Fruit fly (Drosophila melanogaster) whole organism, embryonic: ENCODE results near the gene Sec63.
A peak's percentile ranks its signal among the peaks of the same experiment; 100 is the strongest.

Experiments used
- CG10209 ChIP-seq: fragments of 200-800 bp; sonication (Bioruptor generic); optimal IDR thresholded peaks from 3 replicates; lab custom pipeline; 2017; ENCODE audit warnings: missing biosample characterization, mild to moderate bottlenecking, missing genetic modification characterization, missing genetic modification reagents
- CG10462 ChIP-seq: fragments of 200-800 bp; sonication (Bioruptor generic); optimal IDR thresholded peaks from 2 replicates; lab custom pipeline; 2016; ENCODE audit warnings: missing biosample characterization, missing genetic modification characterization
- CG11398 ChIP-seq: fragments of 200-800 bp; sonication (Bioruptor generic); optimal IDR thresholded peaks from 2 replicates; lab custom pipeline; 2016; ENCODE audit warnings: missing biosample characterization, missing genetic modification characterization
- CG11504 ChIP-seq: fragments of 200-800 bp; sonication (Bioruptor generic); optimal IDR thresholded peaks from 3 replicates; lab custom pipeline; 2019; ENCODE audit warnings: missing biosample characterization, mild to moderate bottlenecking, missing genetic modification characterization, moderate library complexity
- CG12769 ChIP-seq: fragments of 200-800 bp; sonication (Bioruptor generic); optimal IDR thresholded peaks from 2 replicates; lab custom pipeline; 2019; ENCODE audit warnings: missing biosample characterization, mild to moderate bottlenecking, missing genetic modification characterization, moderate library complexity
- CG13424 ChIP-seq: fragments of 200-800 bp; sonication (Bioruptor generic); optimal IDR thresholded peaks from 2 replicates; lab custom pipeline; 2019; ENCODE audit warnings: missing biosample characterization, mild to moderate bottlenecking, missing genetic modification characterization, moderate library complexity
- CG13624 ChIP-seq: fragments of 200-800 bp; sonication (Bioruptor generic); optimal IDR thresholded peaks from 2 replicates; lab custom pipeline; 2016; ENCODE audit warnings: missing biosample characterization, missing genetic modification characterization
- CG14050 ChIP-seq: fragments of 200-800 bp; sonication (Bioruptor generic); IDR thresholded peaks from 3 replicates; pipeline ENCODE4 v1.3.6; 2022; ENCODE audit warnings: missing biosample characterization, missing genetic modification characterization
- CG15073 ChIP-seq: fragments of 200-800 bp; sonication (Bioruptor generic); optimal IDR thresholded peaks from 2 replicates; lab custom pipeline; 2016; ENCODE audit warnings: missing biosample characterization, missing genetic modification characterization
- CG1602 ChIP-seq: fragments of 200-800 bp; sonication (Bioruptor generic); optimal IDR thresholded peaks from 3 replicates; lab custom pipeline; 2016; ENCODE audit warnings: missing biosample characterization, missing genetic modification characterization
- CG16779 ChIP-seq: fragments of 200-800 bp; sonication (Bioruptor generic); IDR thresholded peaks from 2 replicates; pipeline ENCODE4 v1.3.6; 2022; ENCODE audit warnings: missing biosample characterization, missing genetic modification characterization
- CG16863 ChIP-seq: fragments of 200-800 bp; sonication (Bioruptor generic); optimal IDR thresholded peaks from 3 replicates; lab custom pipeline; 2016; ENCODE audit warnings: missing biosample characterization, missing genetic modification characterization
- CG18262 ChIP-seq: fragments of 200-800 bp; optimal IDR thresholded peaks from 3 replicates; lab custom pipeline; 2019; ENCODE audit warnings: missing biosample characterization, mild to moderate bottlenecking, missing genetic modification characterization, moderate library complexity
- CG2889 ChIP-seq: fragments of 200-800 bp; sonication (Bioruptor generic); IDR thresholded peaks from 3 replicates; pipeline ENCODE4 v1.3.6; 2022; ENCODE audit warnings: missing biosample characterization, missing genetic modification characterization
- CG30020 ChIP-seq: fragments of 200-800 bp; optimal IDR thresholded peaks from 2 replicates; lab custom pipeline; 2019; ENCODE audit warnings: missing biosample characterization, mild to moderate bottlenecking, missing genetic modification characterization, moderate library complexity
- CG31441 ChIP-seq: fragments of 200-800 bp; sonication (Bioruptor generic); IDR thresholded peaks from 2 replicates; pipeline ENCODE4 v1.3.6; 2022; ENCODE audit warnings: missing biosample characterization, missing genetic modification characterization
- CG33557 ChIP-seq: fragments of 200-800 bp; sonication (Bioruptor generic); optimal IDR thresholded peaks from 2 replicates; lab custom pipeline; 2019; ENCODE audit warnings: missing biosample characterization, mild to moderate bottlenecking, missing genetic modification characterization, moderate library complexity
- CG34422 ChIP-seq: fragments of 200-800 bp; sonication (Bioruptor generic); IDR thresholded peaks from 3 replicates; pipeline ENCODE4 v1.3.6; 2022; ENCODE audit warnings: missing biosample characterization, missing genetic modification characterization
- CG4617 ChIP-seq: fragments of 200-800 bp; sonication (Bioruptor generic); optimal IDR thresholded peaks from 3 replicates; lab custom pipeline; 2016; ENCODE audit warnings: missing biosample characterization, missing genetic modification characterization, borderline replicate concordance
- CG5953 ChIP-seq: fragments of 200-800 bp; sonication (Bioruptor generic); IDR thresholded peaks from 2 replicates; pipeline ENCODE4 v1.3.6; 2022; ENCODE audit warnings: missing biosample characterization, missing genetic modification characterization
- CG8924 ChIP-seq: fragments of 200-800 bp; optimal IDR thresholded peaks from 3 replicates; lab custom pipeline; 2019; ENCODE audit warnings: missing biosample characterization, mild to moderate bottlenecking, missing genetic modification characterization, moderate library complexity
- Dbx ChIP-seq: fragments of 200-800 bp; sonication (Bioruptor generic); IDR thresholded peaks from 3 replicates; pipeline ENCODE4 v1.3.6; 2022; ENCODE audit warnings: missing biosample characterization, missing genetic modification characterization
- Dll ChIP-seq: fragments of 200-800 bp; sonication (Bioruptor generic); IDR thresholded peaks from 4 replicates; pipeline ENCODE4 v1.3.6; 2022; ENCODE audit warnings: missing biosample characterization, missing genetic modification characterization; ENCODE audit not compliant: partially characterized antibody
- Fer3 ChIP-seq: fragments of 200-800 bp; sonication (Bioruptor generic); optimal IDR thresholded peaks from 2 replicates; lab custom pipeline; 2018; ENCODE audit warnings: missing biosample characterization, mild to moderate bottlenecking, missing genetic modification characterization, moderate library complexity
- HLH4C ChIP-seq: fragments of 200-800 bp; sonication (Bioruptor generic); IDR thresholded peaks from 3 replicates; pipeline ENCODE4 v1.3.6; 2022; ENCODE audit warnings: missing biosample characterization, missing genetic modification characterization; ENCODE audit not compliant: partially characterized antibody
- Kr ChIP-seq: fragments of 200-800 bp; sonication (Bioruptor generic); optimal IDR thresholded peaks from 2 replicates; lab custom pipeline; 2017; ENCODE audit warnings: missing biosample characterization, mild to moderate bottlenecking, missing genetic modification characterization
- Lhr ChIP-seq: fragments of 200-800 bp; sonication (Bioruptor generic); optimal IDR thresholded peaks from 3 replicates; lab custom pipeline; 2017; ENCODE audit warnings: mild to moderate bottlenecking, missing biosample characterization, missing genetic modification reagents, missing genetic modification characterization
- NFAT ChIP-seq: fragments of 200-800 bp; sonication (Bioruptor generic); IDR thresholded peaks from 2 replicates; pipeline ENCODE4 v1.3.6; 2022; ENCODE audit warnings: missing biosample characterization, missing genetic modification characterization
- Nf-YA ChIP-seq: fragments of 200-800 bp; sonication (Bioruptor generic); IDR thresholded peaks from 2 replicates; pipeline ENCODE4 v1.3.6; 2022; ENCODE audit warnings: missing biosample characterization, missing genetic modification characterization
- Optix ChIP-seq: fragments of 200-800 bp; sonication (Bioruptor generic); IDR thresholded peaks from 3 replicates; pipeline ENCODE4 v1.3.6; 2022; ENCODE audit warnings: missing biosample characterization, missing genetic modification characterization
- Rx ChIP-seq: fragments of 200-800 bp; sonication (Bioruptor generic); IDR thresholded peaks from 2 replicates; pipeline ENCODE4 v1.3.6; 2022; ENCODE audit warnings: missing biosample characterization, missing genetic modification characterization
- Scr ChIP-seq: fragments of 200-800 bp; sonication (Bioruptor generic); IDR thresholded peaks from 2 replicates; pipeline ENCODE4 v1.3.6; 2022; ENCODE audit warnings: missing biosample characterization, missing genetic modification characterization; ENCODE audit not compliant: partially characterized antibody
- Sry-δ ChIP-seq: fragments of 200-800 bp; sonication (Bioruptor generic); optimal IDR thresholded peaks from 2 replicates; lab custom pipeline; 2016; ENCODE audit warnings: missing biosample characterization, missing genetic modification characterization
- YL-1 ChIP-seq: fragments of 200-800 bp; sonication (Bioruptor generic); optimal IDR thresholded peaks from 3 replicates; lab custom pipeline; 2017; ENCODE audit warnings: missing biosample characterization, mild to moderate bottlenecking, missing genetic modification characterization
- cg ChIP-seq: fragments of 200-800 bp; sonication (Bioruptor generic); optimal IDR thresholded peaks from 3 replicates; lab custom pipeline; 2019; ENCODE audit warnings: missing biosample characterization, mild to moderate bottlenecking, missing genetic modification characterization, moderate library complexity
- corto ChIP-seq: fragments of 200-800 bp; sonication (Bioruptor generic); optimal IDR thresholded peaks from 2 replicates; lab custom pipeline; 2016; ENCODE audit warnings: missing biosample characterization, mild to moderate bottlenecking, missing genetic modification characterization, moderate library complexity
- disco-r ChIP-seq: fragments of 200-800 bp; sonication (Bioruptor generic); optimal IDR thresholded peaks from 2 replicates; lab custom pipeline; 2016; ENCODE audit warnings: missing biosample characterization, missing genetic modification characterization
- grn ChIP-seq: fragments of 200-800 bp; sonication (Bioruptor generic); optimal IDR thresholded peaks from 3 replicates; lab custom pipeline; 2017; ENCODE audit warnings: missing biosample characterization, missing genetic modification characterization
- hb ChIP-seq: fragments of 200-800 bp; sonication (Bioruptor generic); IDR thresholded peaks from 3 replicates; pipeline ENCODE4 v1.3.6; 2022; ENCODE audit warnings: missing biosample characterization, missing genetic modification characterization; ENCODE audit not compliant: partially characterized antibody
- kay ChIP-seq: fragments of 200-800 bp; sonication (Bioruptor generic); optimal IDR thresholded peaks from 2 replicates; lab custom pipeline; 2016; ENCODE audit warnings: missing biosample characterization, missing genetic modification characterization
- oc ChIP-seq: fragments of 200-800 bp; sonication (Bioruptor generic); optimal IDR thresholded peaks from 2 replicates; lab custom pipeline; 2018; ENCODE audit warnings: missing biosample characterization, mild to moderate bottlenecking, missing genetic modification characterization, moderate library complexity
- pb ChIP-seq: fragments of 200-800 bp; sonication (Bioruptor generic); optimal IDR thresholded peaks from 3 replicates; lab custom pipeline; 2016; ENCODE audit warnings: missing biosample characterization, missing genetic modification characterization
- pho ChIP-seq: fragments of 200-800 bp; sonication (Bioruptor generic); optimal IDR thresholded peaks from 2 replicates; lab custom pipeline; 2016; ENCODE audit warnings: missing biosample characterization, missing genetic modification characterization
- phol ChIP-seq: fragments of 200-800 bp; sonication (Bioruptor generic); optimal IDR thresholded peaks from 3 replicates; lab custom pipeline; 2018; ENCODE audit warnings: missing biosample characterization, mild to moderate bottlenecking, missing genetic modification characterization, moderate library complexity
- repo ChIP-seq: fragments of 200-800 bp; sonication (Bioruptor generic); optimal IDR thresholded peaks from 2 replicates; lab custom pipeline; 2016; ENCODE audit warnings: missing biosample characterization, missing genetic modification characterization
- sd ChIP-seq: fragments of 200-800 bp; sonication (Bioruptor generic); optimal IDR thresholded peaks from 3 replicates; lab custom pipeline; 2018; ENCODE audit warnings: missing biosample characterization, mild to moderate bottlenecking, missing genetic modification characterization, moderate library complexity
- sisA ChIP-seq: fragments of 200-800 bp; sonication (Bioruptor generic); IDR thresholded peaks from 2 replicates; pipeline ENCODE4 v1.3.6; 2022; ENCODE audit warnings: missing biosample characterization, missing genetic modification characterization
- stc ChIP-seq: fragments of 200-800 bp; sonication (Bioruptor generic); IDR thresholded peaks from 2 replicates; pipeline ENCODE4 v1.3.6; 2022; ENCODE audit warnings: missing biosample characterization, missing genetic modification characterization
- tio ChIP-seq: fragments of 200-800 bp; sonication (Bioruptor generic); optimal IDR thresholded peaks from 2 replicates; lab custom pipeline; 2017; ENCODE audit warnings: missing biosample characterization, missing genetic modification characterization, inconsistent platforms
- tll ChIP-seq, 2 experiments: fragments of 200-800 bp in 1 of 2; fragments of >200 bp in 1 of 2; sonication (Bioruptor generic) in 1 of 2; optimal IDR thresholded peaks; 2 replicates each; lab custom pipeline; 2017 to 2019; ENCODE audit warnings: missing biosample characterization in 2 of 2, missing genetic modification characterization in 2 of 2, mild to moderate bottlenecking in 1 of 2, moderate library complexity in 1 of 2
- usp ChIP-seq: fragments of >200 bp; optimal IDR thresholded peaks from 2 replicates; lab custom pipeline; 2017; ENCODE audit warnings: missing biosample characterization, missing genetic modification characterization
- vfl ChIP-seq: fragments of 200-800 bp; sonication (Bioruptor generic); optimal IDR thresholded peaks from 2 replicates; lab custom pipeline; 2016; ENCODE audit warnings: missing biosample characterization, missing genetic modification characterization

Sec63 gene

DNA sequence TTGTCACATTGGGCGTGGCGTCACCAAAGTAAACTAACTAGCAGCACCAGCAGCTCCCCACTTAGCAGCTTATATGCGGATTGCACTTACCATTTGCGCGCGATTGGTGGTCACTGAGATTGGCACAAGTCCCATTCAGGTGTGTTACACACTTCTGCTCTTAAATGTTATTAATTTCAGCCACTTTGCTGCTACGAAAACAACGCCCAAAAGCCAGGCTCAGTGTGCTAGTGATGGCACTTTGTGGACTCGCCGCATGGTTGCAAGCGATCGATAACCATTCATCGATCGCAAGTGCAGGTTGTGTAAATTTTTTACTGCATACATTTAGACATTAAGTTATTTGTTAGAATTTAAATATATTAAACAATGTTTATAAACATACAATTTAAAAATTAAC, 25.4 kb upstream of the Sec63 start, which contains the start of the genes wrm1 and wrm2 (continued):
- TF ChIP-seq Scr (GFP tag; lab: Robert Waterston, UW) = peak; percentile 61
- no peak; the same call in 2 of the 3 replicates for TF ChIP-seq CG34422
- TF ChIP-seq CG18262 = no peak
- TF ChIP-seq YL-1 (GFP tag; lab: Kevin White, UChicago) = peak; percentile 93
- no peak for TF ChIP-seq Fer3 (tag; lab: Kevin White, UChicago)
- peak; percentile 6 for TF ChIP-seq phol (tag; lab: Kevin White, UChicago)
- peak; percentile 7 for TF ChIP-seq CG30020 (tag; lab: Kevin White, UChicago)
- no peak for TF ChIP-seq pb (GFP tag; lab: Kevin White, UChicago)
- TF ChIP-seq Dbx (GFP tag; lab: Robert Waterston, UW) = no peak
- TF ChIP-seq CG13424 (tag; lab: Kevin White, UChicago) = no peak
- no peak for TF ChIP-seq sd
- TF ChIP-seq Lhr (GFP tag; lab: Kevin White, UChicago) = peak; percentile 46
- TF ChIP-seq CG15073 (GFP tag; lab: Kevin White, UChicago) = no peak
- no peak for TF ChIP-seq CG16779 (GFP tag; lab: Robert Waterston, UW)
- no peak for TF ChIP-seq tio (GFP tag; lab: Kevin White, UChicago)
- no peak for TF ChIP-seq cg
- TF ChIP-seq CG11504 (tag; lab: Kevin White, UChicago) = peak; percentile 98
- peak; percentile 62 for TF ChIP-seq CG4617 (GFP tag; lab: Kevin White, UChicago)
- no peak for TF ChIP-seq disco-r
- TF ChIP-seq tll (GFP tag; optimal IDR thresholded peaks at IDR 0.05; lab: Kevin White, UChicago) = no peak
- no peak for TF ChIP-seq corto (GFP tag; lab: Kevin White, UChicago)
- TF ChIP-seq repo (GFP tag; lab: Kevin White, UChicago) = no peak
- TF ChIP-seq HLH4C (GFP tag; lab: Robert Waterston, UW) = peak; percentile 53; the same call in 2 of the 3 replicates
- TF ChIP-seq CG11398 (GFP tag; lab: Kevin White, UChicago) = no peak
- TF ChIP-seq CG5953 (GFP tag; lab: Robert Waterston, UW) = no peak
- TF ChIP-seq CG16863 (GFP tag; lab: Kevin White, UChicago) = no peak
- no peak for TF ChIP-seq Nf-YA
- no peak for TF ChIP-seq vfl
- TF ChIP-seq CG8924 (tag; lab: Kevin White, UChicago) = peak; percentile 66
- TF ChIP-seq CG14050 = no peak
- TF ChIP-seq stc = no peak
- no peak for TF ChIP-seq pho
- TF ChIP-seq Optix (GFP tag; lab: Robert Waterston, UW) = no peak
- TF ChIP-seq grn (GFP tag; lab: Kevin White, UChicago) = no peak
- TF ChIP-seq CG10209 = no peak
- peak; percentile 90 for TF ChIP-seq Sry-δ (GFP tag; lab: Kevin White, UChicago)
- TF ChIP-seq CG10462 (GFP tag; lab: Kevin White, UChicago) = no peak
- peak; percentile 69; the same call in 3 of the 4 replicates for TF ChIP-seq Dll (GFP tag; lab: Robert Waterston, UW)
- no peak for TF ChIP-seq CG13624 (GFP tag; lab: Kevin White, UChicago)
- TF ChIP-seq sisA (GFP tag; lab: Robert Waterston, UW) = no peak
- no peak for TF ChIP-seq hb
- TF ChIP-seq CG33557 (GFP tag; lab: Kevin White, UChicago) = peak; percentile 43
- no peak for TF ChIP-seq usp (GFP tag; lab: Kevin White, UChicago)
- no peak for TF ChIP-seq CG12769 (tag; lab: Kevin White, UChicago)
- TF ChIP-seq Rx (GFP tag; lab: Robert Waterston, UW) = no peak
- no peak for TF ChIP-seq CG1602 (GFP tag; lab: Kevin White, UChicago)
- TF ChIP-seq CG2889 = no peak
- no peak for TF ChIP-seq NFAT
- no peak for TF ChIP-seq oc (tag; lab: Kevin White, UChicago)
- no peak for TF ChIP-seq kay
- TF ChIP-seq Kr (GFP tag; lab: Kevin White, UChicago) = no peak
- TF ChIP-seq CG31441 (GFP tag; lab: Robert Waterston, UW) = no peak
